Fruit fly (Drosophila melanogaster): ENCODE measurements around the gene CG45413.

CG45413 gene

DNA sequence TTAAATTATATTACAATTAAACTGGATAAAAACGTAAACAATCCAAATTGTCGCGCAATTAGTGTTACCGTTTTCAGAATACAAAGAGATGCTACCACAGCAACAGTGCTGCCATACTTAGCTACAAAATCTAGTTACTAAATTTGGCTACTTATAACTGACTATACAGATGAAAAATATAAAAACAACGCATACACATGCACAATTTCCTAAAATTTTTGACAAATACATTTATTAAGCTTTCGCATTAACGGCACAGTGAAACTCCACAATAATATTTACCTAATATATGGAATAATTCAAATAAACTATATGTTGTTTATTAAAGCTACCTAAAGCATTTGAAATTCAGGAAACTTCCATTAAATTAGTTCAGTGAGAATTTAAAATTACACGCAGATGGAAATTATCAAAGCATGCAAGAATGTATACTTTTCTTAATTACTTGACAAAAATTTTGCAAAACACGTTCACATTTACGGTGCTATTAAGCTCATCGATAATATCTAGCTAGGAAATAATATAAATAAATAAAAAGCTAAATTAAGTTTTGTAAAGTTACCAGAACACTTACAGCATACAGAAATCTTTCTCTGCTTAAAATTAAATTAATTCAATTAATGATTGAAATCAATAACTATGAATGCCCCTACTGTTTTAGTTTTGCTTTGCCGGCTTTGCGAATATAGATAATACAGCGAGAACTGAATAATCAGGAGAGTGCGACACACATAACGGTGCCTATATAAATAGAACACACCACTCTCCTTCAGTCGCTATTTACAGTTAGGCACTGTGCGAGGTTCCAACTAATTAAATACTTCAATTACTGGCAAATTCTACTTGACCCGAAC is 37.4 kb upstream of the CG45413 start, which contains the start of the genes Mis12 and CG9953 (continued):
- peak; percentile 68 for TF ChIP-seq MBD-R2 (GFP tag; IDR thresholded peaks at IDR 0.05)
- TF ChIP-seq ap (GFP tag; IDR thresholded peaks at IDR 0.05): 0 out of 2 replicates have a peak, but pooled peaks have one; percentile 5
- TF ChIP-seq CG2120 (GFP tag; optimal IDR thresholded peaks at IDR 0.05): peak; percentile 36
- peak; percentile 48 for TF ChIP-seq phol (tag; optimal IDR thresholded peaks at IDR 0.05)
- TF ChIP-seq rib (GFP tag; IDR thresholded peaks at IDR 0.05): 0 out of 2 replicates have a peak, but pooled peaks have one; percentile 17
- TF ChIP-seq CG10366 (GFP tag; IDR thresholded peaks at IDR 0.05): no peak; the same call in 1 of the 2 replicates
- peak; percentile 56 for TF ChIP-seq CG14710 (tag; optimal IDR thresholded peaks at IDR 0.05)
- TF ChIP-seq CG17361 (GFP tag; IDR thresholded peaks at IDR 0.05): peak; percentile 75
- peak in 1 of 3 experiments; percentile 62 for TF ChIP-seq lola (GFP tag; optimal IDR thresholded peaks at IDR 0.05)
- peak; percentile 3 for TF ChIP-seq ind (GFP tag; optimal IDR thresholded peaks at IDR 0.05)
- TF ChIP-seq ato (GFP tag; IDR thresholded peaks at IDR 0.05; ENCODE audit: partially characterized antibody): no peak
- peak; percentile 70 for TF ChIP-seq CG13775 (GFP tag; optimal IDR thresholded peaks at IDR 0.05)
- TF ChIP-seq Xbp1 (GFP tag; optimal IDR thresholded peaks at IDR 0.05): peak; percentile 27
- TF ChIP-seq CG8089 (GFP tag; optimal IDR thresholded peaks at IDR 0.05): no peak
- TF ChIP-seq CG9797 (GFP tag; optimal IDR thresholded peaks at IDR 0.05): peak; percentile 15
- TF ChIP-seq prd (optimal IDR thresholded peaks at IDR 0.05): no peak
- TF ChIP-seq prd (GFP tag; IDR thresholded peaks at IDR 0.05): peak; percentile 38; the same call in 2 of the 3 replicates
- TF ChIP-seq fru (optimal IDR thresholded peaks at IDR 0.05): no peak
- no peak for TF ChIP-seq da (GFP tag; optimal IDR thresholded peaks at IDR 0.05)
- peak; percentile 19 for TF ChIP-seq BEAF-32 (GFP tag; optimal IDR thresholded peaks at IDR 0.05)
- no peak for TF ChIP-seq CG12071 (GFP tag; optimal IDR thresholded peaks at IDR 0.05)
- TF ChIP-seq ase (GFP tag; IDR thresholded peaks at IDR 0.05): peak; percentile 48; the same call in 1 of the 3 replicates
- no peak for TF ChIP-seq Ets65A (GFP tag)
- TF ChIP-seq lilli (GFP tag; optimal IDR thresholded peaks at IDR 0.05): peak; percentile 47
- peak; percentile 92 for TF ChIP-seq CG9437 (GFP tag; optimal IDR thresholded peaks at IDR 0.05)
- peak; percentile 45 for TF ChIP-seq CG7839 (tag; optimal IDR thresholded peaks at IDR 0.05)
- peak; percentile 12; the same call in 2 of the 4 replicates for TF ChIP-seq Gug (GFP tag; IDR thresholded peaks at IDR 0.05)
- TF ChIP-seq bcd (GFP tag; optimal IDR thresholded peaks at IDR 0.05): peak; percentile 39
- TF ChIP-seq sqz (GFP tag; optimal IDR thresholded peaks at IDR 0.05): no peak
- peak; percentile 57 for TF ChIP-seq CG18262 (tag; optimal IDR thresholded peaks at IDR 0.05)
- peak; percentile 59 for TF ChIP-seq CG5180 (GFP tag; optimal IDR thresholded peaks at IDR 0.05)
- no peak for TF ChIP-seq wor (GFP tag; IDR thresholded peaks at IDR 0.05)
- TF ChIP-seq scrt (GFP tag; optimal IDR thresholded peaks at IDR 0.05): no peak
- TF ChIP-seq amos (GFP tag; IDR thresholded peaks at IDR 0.05; ENCODE audit: partially characterized antibody): no peak
- no peak for TF ChIP-seq jumu (GFP tag; optimal IDR thresholded peaks at IDR 0.05)
- TF ChIP-seq CG15479 (GFP tag; optimal IDR thresholded peaks at IDR 0.05): peak; percentile 45
- peak; percentile 70 for TF ChIP-seq CG6689 (GFP tag; IDR thresholded peaks at IDR 0.05)
- no peak for TF ChIP-seq sd (tag; optimal IDR thresholded peaks at IDR 0.05)
- no peak for TF ChIP-seq CG11723 (GFP tag; optimal IDR thresholded peaks at IDR 0.05)
- peak; percentile 51 for TF ChIP-seq Hr3 (GFP tag; optimal IDR thresholded peaks at IDR 0.05)
- no peak for TF ChIP-seq Lhr (GFP tag; optimal IDR thresholded peaks at IDR 0.05)
- peak; percentile 31; the same call in 1 of the 3 replicates for TF ChIP-seq tgo (GFP tag; IDR thresholded peaks at IDR 0.05)
- TF ChIP-seq lbe (GFP tag; optimal IDR thresholded peaks at IDR 0.05): no peak
- TF ChIP-seq Meics (GFP tag; optimal IDR thresholded peaks at IDR 0.05): peak; percentile 55
- no peak for TF ChIP-seq zen2 (GFP tag; IDR thresholded peaks at IDR 0.05; ENCODE audit: partially characterized antibody)
- TF ChIP-seq CG9876 (GFP tag; optimal IDR thresholded peaks at IDR 0.05): no peak
- TF ChIP-seq bsh (GFP tag; optimal IDR thresholded peaks at IDR 0.05): peak; percentile 15 to 28
- TF ChIP-seq NFAT (GFP tag; IDR thresholded peaks at IDR 0.05): no peak
- peak; percentile 65 for TF ChIP-seq Med (GFP tag)

Data from whole organism, embryonic.